Worm (Caenorhabditis elegans) whole organism, midembryonic: Measurements from ENCODE around the gene hrg-1.

ENCODE experiments used
- T22C8.4 ChIP-seq: fragments of 200-800 bp; sonication (Bioruptor generic); IDR thresholded peaks from 2 replicates; pipeline ENCODE4 v1.3.6; 2022; ENCODE audit warnings: missing genetic modification characterization, missing compliant biosample characterization
- cog-1 ChIP-seq: sonication (generic microtip); optimal IDR thresholded peaks from 2 replicates; lab custom pipeline; 2016; ENCODE audit warnings: missing genetic modification characterization, missing compliant biosample characterization
- flt-1 ChIP-seq: fragments of 200-800 bp; sonication (Bioruptor generic); IDR thresholded peaks from 2 replicates; pipeline ENCODE4 v1.3.6; 2022; ENCODE audit warnings: missing genetic modification characterization, missing compliant biosample characterization
- klf-2 ChIP-seq: fragments of 200-800 bp; sonication (Bioruptor generic); conservative IDR thresholded peaks from 2 replicates; pipeline ENCODE4 v1.3.6; 2022; ENCODE audit warnings: missing genetic modification reagents, missing genetic modification characterization, missing compliant biosample characterization
- med-1 ChIP-seq: sonication (generic microtip); optimal IDR thresholded peaks from 2 replicates; lab custom pipeline; 2017; ENCODE audit warnings: missing genetic modification characterization, mild to moderate bottlenecking, missing compliant biosample characterization, antibody characterized with exemption, missing genetic modification reagents; ENCODE audit not compliant: insufficient read depth
- ref-1 ChIP-seq: fragments of 200-800 bp; sonication (Bioruptor generic); conservative IDR thresholded peaks from 2 replicates; pipeline ENCODE4 v1.3.6; 2022; ENCODE audit warnings: missing genetic modification reagents, missing genetic modification characterization, missing compliant biosample characterization
- tab-1 ChIP-seq: fragments of 200-800 bp; sonication (Bioruptor generic); IDR thresholded peaks from 2 replicates; pipeline ENCODE4 v1.3.6; 2022; ENCODE audit warnings: missing genetic modification characterization, missing compliant biosample characterization
- ztf-23 ChIP-seq: fragments of 200-800 bp; sonication (Bioruptor generic); IDR thresholded peaks from 2 replicates; pipeline ENCODE4 v1.3.6; 2022; ENCODE audit warnings: missing genetic modification reagents, missing genetic modification characterization, missing compliant biosample characterization
- ztf-29 ChIP-seq: fragments of 200-800 bp; sonication (Bioruptor generic); IDR thresholded peaks from 2 replicates; pipeline ENCODE4 v1.3.6; 2022; ENCODE audit warnings: missing genetic modification reagents, missing genetic modification characterization, missing compliant biosample characterization

ce11 chrX:3969353-3969752 is 46.7 kb downstream of the hrg-1 start:
- no peak; the same call in 1 of the 2 replicates for TF ChIP-seq klf-2 (GFP tag; lab: Robert Waterston, UW)
- peak; percentile 92 for TF ChIP-seq flt-1
- TF ChIP-seq ztf-29 (GFP tag; lab: Robert Waterston, UW) = peak; percentile 84
- peak; percentile 87 for TF ChIP-seq tab-1 (GFP tag; lab: Robert Waterston, UW)
- TF ChIP-seq ref-1 (GFP tag; lab: Robert Waterston, UW) = peak; percentile 73
- TF ChIP-seq med-1 (GFP tag; lab: Kevin White, UChicago) = peak; percentile 52
- TF ChIP-seq T22C8.4 (GFP tag; lab: Robert Waterston, UW) = peak; percentile 79
- TF ChIP-seq cog-1 (tag; lab: Kevin White, UChicago) = no peak
- TF ChIP-seq ztf-23 = peak; percentile 83
